Fruit fly (Drosophila melanogaster): ENCODE data around the gene CG1738.

The CG1738 gene

dm6 chrX:11385498-11385897, 36.6 kb downstream of the CG1738 start:
- TF ChIP-seq br (GFP tag; optimal IDR thresholded peaks at IDR 0.05) (no peak), fru (GFP tag; optimal IDR thresholded peaks at IDR 0.05) (no peak), psq (GFP tag; optimal IDR thresholded peaks at IDR 0.05) (no peak), dl (GFP tag; optimal IDR thresholded peaks at IDR 0.05; ENCODE audit: insufficient read depth in 1 of 2, partially characterized antibody in 2 of 2) (no peak), rgr (GFP tag; optimal IDR thresholded peaks at IDR 0.05) (no peak), CG32264 (GFP tag; optimal IDR thresholded peaks at IDR 0.05) (no peak), tai (GFP tag; optimal IDR thresholded peaks at IDR 0.05) (no peak), Abd-B (GFP tag; optimal IDR thresholded peaks at IDR 0.05) (no peak), foxo (GFP tag; optimal IDR thresholded peaks at IDR 0.05) (no peak), OdsH (GFP tag; optimal IDR thresholded peaks at IDR 0.05) (no peak), HLH106 (tag; optimal IDR thresholded peaks at IDR 0.05) (no peak), GATAd (GFP tag; optimal IDR thresholded peaks at IDR 0.05) (no peak), Dfd (GFP tag; optimal IDR thresholded peaks at IDR 0.05) (no peak), Mio (GFP tag; optimal IDR thresholded peaks at IDR 0.05) (no peak), Dif (GFP tag; optimal IDR thresholded peaks at IDR 0.05; ENCODE audit: partially characterized antibody) (no peak), dmrt93B (GFP tag; optimal IDR thresholded peaks at IDR 0.05) (no peak), CrebA (GFP tag; optimal IDR thresholded peaks at IDR 0.05; ENCODE audit: borderline replicate concordance) (no peak), CG9705 (GFP tag; optimal IDR thresholded peaks at IDR 0.05) (no peak), Myc (optimal IDR thresholded peaks at IDR 0.05) (no peak)

- TF ChIP-seq Hr78 (GFP tag; optimal IDR thresholded peaks at IDR 0.05) (no peak), Dfd (GFP tag; optimal IDR thresholded peaks at IDR 0.05) (no peak), pan (optimal IDR thresholded peaks at IDR 0.05) (no peak), psq (GFP tag; optimal IDR thresholded peaks at IDR 0.05) (no peak), CG9705 (GFP tag; optimal IDR thresholded peaks at IDR 0.05) (no peak), foxo (GFP tag; optimal IDR thresholded peaks at IDR 0.05) (no peak), GATAd (GFP tag; optimal IDR thresholded peaks at IDR 0.05) (no peak), h (GFP tag; optimal IDR thresholded peaks at IDR 0.05) (peak; percentile 33), Hr83 (GFP tag; optimal IDR thresholded peaks at IDR 0.05; ENCODE audit: poor library complexity, severe bottlenecking) (peak; percentile 51), CG32264 (GFP tag; optimal IDR thresholded peaks at IDR 0.05) (no peak), Jra (GFP tag; optimal IDR thresholded peaks at IDR 0.05) (peak; percentile 28), N (GFP tag; optimal IDR thresholded peaks at IDR 0.05) (no peak), Dif (GFP tag; optimal IDR thresholded peaks at IDR 0.05; ENCODE audit: partially characterized antibody) (peak; percentile 81), Mio (GFP tag; optimal IDR thresholded peaks at IDR 0.05) (no peak), Vsx2 (GFP tag; optimal IDR thresholded peaks at IDR 0.05; ENCODE audit: partially characterized antibody) (peak; percentile 31), tai (GFP tag; optimal IDR thresholded peaks at IDR 0.05) (no peak), Rel (GFP tag; optimal IDR thresholded peaks at IDR 0.05) (peak; percentile 37), Rel (tag; optimal IDR thresholded peaks at IDR 0.05) (no peak), rgr (GFP tag; optimal IDR thresholded peaks at IDR 0.05) (no peak), jim (GFP tag; optimal IDR thresholded peaks at IDR 0.05) (no peak), lola (GFP tag; optimal IDR thresholded peaks at IDR 0.05) (no peak), sv (GFP tag; optimal IDR thresholded peaks at IDR 0.05) (no peak), dl (GFP tag; optimal IDR thresholded peaks at IDR 0.05; ENCODE audit: insufficient read depth in 1 of 2, partially characterized antibody in 2 of 2) (peak; percentile 82 to 88), sage (GFP tag; optimal IDR thresholded peaks at IDR 0.05) (no peak), Abd-B (GFP tag; optimal IDR thresholded peaks at IDR 0.05) (no peak), Hnf4 (GFP tag; optimal IDR thresholded peaks at IDR 0.05) (no peak), fru (GFP tag; optimal IDR thresholded peaks at IDR 0.05) (no peak), OdsH (GFP tag; optimal IDR thresholded peaks at IDR 0.05) (no peak), CrebA (GFP tag; optimal IDR thresholded peaks at IDR 0.05; ENCODE audit: borderline replicate concordance) (no peak), dsf (GFP tag; optimal IDR thresholded peaks at IDR 0.05; ENCODE audit: borderline replicate concordance) (no peak), Sp1 (GFP tag; optimal IDR thresholded peaks at IDR 0.05) (no peak), usp (GFP tag; optimal IDR thresholded peaks at IDR 0.05) (no peak)
Measured at dm6 chrX:11389494-11390447, 40.9 kb downstream of the CG1738 start.
